Fruit fly (Drosophila melanogaster): ENCODE results near the gene CG14835.

CG14835 gene

dm6 chr3L:7437366-7437765 is at the start of gene CG14835:
TSS of gene CG14835 (minus strand) at chr3L:7437466.
- no peak for TF ChIP-seq CG8478 (optimal IDR thresholded peaks at IDR 0.05)
- TF ChIP-seq CTCF (optimal IDR thresholded peaks at IDR 0.05), result no peak

DNA sequence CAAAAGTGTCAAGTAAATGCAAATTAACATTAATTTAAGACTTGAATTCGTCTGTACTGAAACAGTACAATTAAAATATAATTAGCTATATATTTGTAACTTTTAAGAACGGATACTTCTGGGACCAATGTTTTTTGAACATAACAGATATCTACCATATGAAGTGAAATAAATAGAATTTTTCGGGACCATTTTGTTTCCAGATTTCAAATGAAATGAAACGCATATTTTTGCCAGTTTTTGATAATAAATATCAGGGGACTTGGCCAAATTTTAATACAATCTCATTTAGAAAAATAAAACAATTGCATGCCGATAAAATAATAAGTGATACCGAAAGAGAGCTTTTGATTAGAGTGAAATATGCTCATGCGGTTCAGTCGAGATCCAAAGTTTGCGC is 48.4 kb upstream of the CG14835 start, which contains the start of gene mthl6:
Gene mthl6 (plus strand): TSS at position 301 of the 400 bp plus-strand sequence.
- no peak for TF ChIP-seq CTCF (optimal IDR thresholded peaks at IDR 0.05)
- TF ChIP-seq CG8478 (optimal IDR thresholded peaks at IDR 0.05), result no peak

DNA sequence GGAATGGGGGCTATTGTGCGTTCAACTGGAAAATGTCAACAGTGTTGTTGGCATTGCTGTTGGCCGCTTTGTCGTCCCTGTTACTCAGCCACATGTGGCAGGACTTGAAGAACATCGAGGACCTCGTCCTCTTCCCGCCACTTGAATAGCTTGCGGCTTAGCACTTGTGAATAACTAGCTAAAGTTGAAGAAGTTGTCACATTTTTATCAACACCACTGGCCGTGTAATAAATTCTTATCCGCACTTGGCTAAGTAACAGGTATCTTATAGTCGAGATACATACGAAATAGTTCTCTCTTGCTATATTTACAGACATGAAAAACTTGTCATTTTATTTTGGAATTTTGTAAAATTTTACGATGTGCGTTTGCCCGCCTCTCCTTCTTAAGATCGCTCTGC is 38.0 kb upstream of the CG14835 start, which contains the start of gene CG43292:
Gene CG43292 (plus strand): TSS at position 301 of the 400 bp plus-strand sequence.
- TF ChIP-seq CTCF (optimal IDR thresholded peaks at IDR 0.05) (no peak), CG8478 (optimal IDR thresholded peaks at IDR 0.05) (no peak)

dm6 chr3L:7471259-7471658 is 34.0 kb upstream of the CG14835 start, which contains the start of gene CG8541:
TSS of gene CG8541 (plus strand) at chr3L:7471559.
- TF ChIP-seq CG8478 (optimal IDR thresholded peaks at IDR 0.05), result no peak

dm6 chr3L:7470202-7470601 is 32.9 kb upstream of the CG14835 start, which contains the start of gene CG8543:
TSS of gene CG8543 (minus strand) at chr3L:7470302.
- TF ChIP-seq CTCF (optimal IDR thresholded peaks at IDR 0.05), result no peak
- no peak for TF ChIP-seq CG8478 (optimal IDR thresholded peaks at IDR 0.05)

dm6 chr3L:7465209-7465608 is 27.9 kb upstream of the CG14835 start, which contains the start of the genes CG42660, CG42661 and Tsp66A:
TSS of gene CG42660 (plus strand) at chr3L:7465509.
TSS of gene CG42661 (plus strand) at chr3L:7465509.
TSS of gene Tsp66A (plus strand) at chr3L:7465509.
- TF ChIP-seq CTCF (optimal IDR thresholded peaks at IDR 0.05), result no peak
- no peak for TF ChIP-seq CG8478 (optimal IDR thresholded peaks at IDR 0.05)

dm6 chr3L:7455849-7456248 is 18.6 kb upstream of the CG14835 start, which contains the start of gene ppk26:
TSS of gene ppk26 (plus strand) at chr3L:7456149.
- TF ChIP-seq CG8478 (optimal IDR thresholded peaks at IDR 0.05), result no peak

DNA sequence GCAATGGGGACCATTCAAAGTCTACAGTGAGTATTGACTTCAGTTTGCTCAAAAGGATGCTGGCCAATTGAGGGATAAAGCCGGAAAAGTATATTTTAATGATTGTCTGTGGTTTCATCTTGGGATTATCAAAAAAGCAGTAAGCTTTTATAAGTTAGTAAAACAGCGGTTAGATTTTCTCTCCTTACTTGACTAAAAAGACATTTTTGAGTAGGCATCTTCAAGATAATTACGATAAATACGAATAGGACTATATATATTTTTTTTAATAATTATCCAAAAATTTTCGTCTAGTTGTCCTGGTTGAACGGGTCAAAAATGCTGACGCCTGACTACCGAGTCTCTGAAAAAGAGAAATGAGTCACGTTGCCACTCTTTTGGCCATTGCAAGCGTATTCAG is 13.3 kb upstream of the CG14835 start, which contains the start of gene CG33278:
Gene CG33278 (plus strand): TSS at position 301 of the 400 bp plus-strand sequence.
- TF ChIP-seq CTCF (optimal IDR thresholded peaks at IDR 0.05), result no peak
- no peak for TF ChIP-seq CG8478 (optimal IDR thresholded peaks at IDR 0.05)

- TF ChIP-seq CG8478 (optimal IDR thresholded peaks at IDR 0.05) (no peak), CTCF (optimal IDR thresholded peaks at IDR 0.05) (no peak)
Measured at dm6 chr3L:7449097-7449496, 11.8 kb upstream of the CG14835 start.

DNA sequence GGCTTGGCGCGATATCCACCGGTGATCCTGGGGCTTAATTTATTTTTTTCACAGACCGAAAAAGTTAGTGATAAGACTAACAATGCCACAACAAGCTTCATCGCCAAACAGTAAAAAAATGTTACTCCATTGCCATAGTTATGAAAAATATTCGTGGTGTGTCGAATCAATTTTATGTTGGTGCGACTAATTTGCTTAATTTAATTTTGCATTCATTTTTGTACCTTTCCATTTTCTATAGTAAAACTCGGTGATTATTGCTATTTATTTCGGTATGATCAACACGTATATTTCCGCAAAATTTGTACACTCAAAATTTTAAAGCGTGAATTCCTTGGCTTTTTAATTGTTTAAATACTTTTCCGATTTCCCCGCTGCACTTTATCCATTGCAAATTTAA is 3.4 kb upstream of the CG14835 start, which contains the start of gene sphinx2:
Gene sphinx2 (minus strand): TSS at position 101 of the 400 bp plus-strand sequence.
- TF ChIP-seq CG8478 (optimal IDR thresholded peaks at IDR 0.05) (no peak), CTCF (optimal IDR thresholded peaks at IDR 0.05) (no peak)

DNA sequence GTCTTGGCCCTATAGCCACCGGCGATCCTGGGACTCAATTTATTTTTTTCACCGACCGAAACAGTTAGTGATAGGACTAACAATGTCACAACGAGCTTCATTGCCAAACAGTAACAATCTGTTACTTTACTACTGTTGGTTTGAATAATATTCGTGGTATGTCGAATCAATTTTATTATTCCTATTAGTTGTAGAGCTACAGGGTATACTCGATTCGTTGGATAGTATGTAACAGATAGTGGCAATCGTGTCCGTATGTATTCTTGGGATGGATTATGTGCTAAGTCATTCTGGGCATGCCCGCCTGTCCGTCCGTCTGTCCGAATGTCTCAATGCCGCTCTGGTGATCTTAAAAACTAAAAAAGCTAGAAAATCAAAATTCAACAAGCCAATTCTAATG is 2.0 kb upstream of the CG14835 start, which contains the start of gene sphinx1:
Gene sphinx1 (minus strand): TSS at position 101 of the 400 bp plus-strand sequence.
- TF ChIP-seq CTCF (optimal IDR thresholded peaks at IDR 0.05), result no peak
- TF ChIP-seq CG8478 (optimal IDR thresholded peaks at IDR 0.05), result no peak

- TF ChIP-seq CG8478 (optimal IDR thresholded peaks at IDR 0.05), result no peak
- TF ChIP-seq CTCF (optimal IDR thresholded peaks at IDR 0.05), result no peak
Measured at dm6 chr3L:7434715-7435653, 2.3 kb downstream of the CG14835 start, which contains the start of gene Rac2. TSS of gene Rac2 (minus strand) at chr3L:7435190.

DNA sequence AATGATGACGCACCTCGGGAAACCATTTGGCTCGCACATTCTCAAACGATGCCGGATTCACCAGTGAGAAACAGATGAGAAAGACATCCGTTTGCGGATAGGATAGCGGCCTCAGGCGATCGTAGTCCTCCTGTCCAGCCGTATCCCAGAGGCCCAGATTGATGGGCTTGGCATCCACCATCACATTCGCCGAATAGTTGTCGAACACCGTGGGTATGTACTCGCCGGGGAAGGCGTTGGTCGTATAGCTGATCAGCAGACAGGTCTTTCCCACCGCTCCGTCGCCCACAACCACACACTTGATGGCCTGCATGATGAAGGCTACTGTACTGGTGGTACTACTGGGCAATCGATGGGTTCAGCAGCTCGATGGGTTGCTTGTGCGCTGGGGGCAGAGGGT is 3.1 kb downstream of the CG14835 start:
- no peak for TF ChIP-seq CTCF (optimal IDR thresholded peaks at IDR 0.05)
- no peak for TF ChIP-seq CG8478 (optimal IDR thresholded peaks at IDR 0.05)

DNA sequence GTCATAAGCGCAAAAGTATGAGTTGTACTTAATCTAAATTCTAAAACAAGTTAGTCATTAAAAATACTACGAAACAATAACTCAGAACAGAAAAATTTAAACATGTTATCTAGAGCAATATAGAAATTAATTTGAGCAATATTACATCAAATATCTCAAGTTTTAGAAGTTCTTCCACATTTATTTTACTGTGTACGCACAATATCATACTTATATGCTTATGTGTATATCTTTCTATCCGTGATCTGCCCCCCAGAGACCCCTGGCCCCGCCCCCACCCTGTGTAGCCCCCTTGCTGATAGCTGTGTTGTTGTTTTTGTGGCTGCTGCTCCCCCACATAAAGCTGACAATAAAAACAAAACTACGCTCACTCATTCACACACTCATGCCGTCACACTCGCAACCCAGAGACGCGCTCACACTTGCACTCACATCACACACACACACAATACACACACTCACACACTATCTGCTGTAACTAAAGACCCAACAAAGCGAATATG is 3.9 kb downstream of the CG14835 start:
- TF ChIP-seq CTCF (optimal IDR thresholded peaks at IDR 0.05) (no peak), CG8478 (optimal IDR thresholded peaks at IDR 0.05) (no peak)

DNA sequence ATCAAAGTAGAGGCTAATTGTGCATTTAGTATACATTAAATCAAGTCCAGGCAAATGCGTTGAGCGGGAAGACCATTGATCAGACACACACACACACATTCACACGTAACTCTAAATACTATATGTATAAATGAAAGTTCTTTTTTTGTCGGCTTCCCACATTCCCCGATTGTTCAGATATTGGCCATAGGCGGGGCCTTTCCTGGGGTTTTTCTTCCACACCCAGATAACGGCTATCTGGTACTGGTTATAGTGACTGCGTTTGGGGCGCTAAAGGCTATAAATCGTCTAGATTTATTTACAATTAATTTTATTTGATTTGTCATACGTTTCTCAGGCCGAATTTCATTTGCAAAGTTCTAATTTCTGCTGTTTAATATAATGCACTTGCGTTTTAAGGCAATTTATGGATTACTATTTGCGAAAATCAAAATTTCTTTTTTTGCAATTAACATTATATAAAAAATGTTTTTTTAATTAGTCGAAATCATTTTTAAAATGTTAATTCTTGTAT is 4.4 kb downstream of the CG14835 start:
- TF ChIP-seq CTCF (optimal IDR thresholded peaks at IDR 0.05), result no peak
- no peak for TF ChIP-seq CG8478 (optimal IDR thresholded peaks at IDR 0.05)

Measured in S2 (cell line).